Worm (Caenorhabditis elegans) whole organism, L3 larva: ENCODE measurements around the gene srj-6.

Experiments
- ZK546.5 ChIP-seq: sonication (generic microtip); optimal IDR thresholded peaks from 2 replicates; lab custom pipeline; 2017; ENCODE audit warnings: missing biosample characterization, missing genetic modification characterization
- aly-2 ChIP-seq: fragments of 150-350 bp; optimal IDR thresholded peaks from 2 replicates; lab custom pipeline; 2014; ENCODE audit warnings: missing biosample characterization, missing genetic modification characterization
- ceh-28 ChIP-seq: fragments of 150-350 bp; optimal IDR thresholded peaks from 2 replicates; lab custom pipeline; 2014; ENCODE audit warnings: missing biosample characterization, missing genetic modification reagents, missing genetic modification characterization
- ceh-82 ChIP-seq: fragments of 150-350 bp; optimal IDR thresholded peaks from 2 replicates; lab custom pipeline; 2014; ENCODE audit warnings: missing biosample characterization, missing genetic modification characterization
- ceh-9 ChIP-seq: sonication (generic microtip); optimal IDR thresholded peaks from 2 replicates; lab custom pipeline; 2018; ENCODE audit warnings: missing biosample characterization, missing genetic modification characterization
- daf-12 ChIP-seq: fragments of 150-350 bp; optimal IDR thresholded peaks from 2 replicates; lab custom pipeline; 2014; ENCODE audit warnings: missing biosample characterization, missing genetic modification reagents, missing genetic modification characterization
- egl-27 ChIP-seq: sonication (generic microtip); optimal IDR thresholded peaks from 4 replicates; lab custom pipeline; 2017; ENCODE audit warnings: missing biosample characterization, missing genetic modification reagents, missing genetic modification characterization
- elt-1 ChIP-seq: fragments of 150-350 bp; optimal IDR thresholded peaks from 2 replicates; lab custom pipeline; 2014; ENCODE audit warnings: missing biosample characterization, missing genetic modification characterization
- elt-2 ChIP-seq: sonication (generic microtip); optimal IDR thresholded peaks from 2 replicates; lab custom pipeline; 2016; ENCODE audit warnings: missing genetic modification reagents, mild to moderate bottlenecking, missing genetic modification characterization, missing compliant biosample characterization
- elt-3 ChIP-seq, 3 experiments: fragments of 150-350 bp in 1 of 3; sonication (generic microtip) in 2 of 3; optimal IDR thresholded peaks; 2 replicates in 2 of 3; 4 replicates in 1 of 3; lab custom pipeline; 2014 to 2017; ENCODE audit warnings: missing biosample characterization in 3 of 3, missing genetic modification characterization in 3 of 3
- fkh-2 ChIP-seq: fragments of 150-350 bp; optimal IDR thresholded peaks from 2 replicates; lab custom pipeline; 2014; ENCODE audit warnings: missing biosample characterization, missing genetic modification reagents, missing genetic modification characterization
- fos-1 ChIP-seq: fragments of 150-350 bp; optimal IDR thresholded peaks from 2 replicates; lab custom pipeline; 2014; ENCODE audit warnings: missing biosample characterization, missing genetic modification characterization
- hmg-11 ChIP-seq: sonication (generic microtip); optimal IDR thresholded peaks from 2 replicates; lab custom pipeline; 2016; ENCODE audit warnings: missing genetic modification characterization, missing compliant biosample characterization
- lin-15B ChIP-seq: fragments of 150-350 bp; optimal IDR thresholded peaks from 2 replicates; lab custom pipeline; 2014; ENCODE audit warnings: missing biosample characterization, missing genetic modification characterization
- lin-39 ChIP-seq: fragments of 150-350 bp; optimal IDR thresholded peaks from 2 replicates; lab custom pipeline; 2018; ENCODE audit warnings: missing biosample characterization, missing genetic modification reagents, missing genetic modification characterization
- lsy-12 ChIP-seq: sonication (generic microtip); optimal IDR thresholded peaks from 2 replicates; lab custom pipeline; 2016; ENCODE audit warnings: mild to moderate bottlenecking, missing genetic modification characterization, missing compliant biosample characterization
- mdl-1 ChIP-seq: fragments of 150-350 bp; optimal IDR thresholded peaks from 2 replicates; lab custom pipeline; 2014; ENCODE audit warnings: missing biosample characterization, missing genetic modification characterization
- mml-1 ChIP-seq: fragments of 150-350 bp; sonication (generic microtip); optimal IDR thresholded peaks from 3 replicates; lab custom pipeline; 2014; ENCODE audit warnings: missing biosample characterization, missing genetic modification characterization
- nhr-11 ChIP-seq: fragments of 150-350 bp; optimal IDR thresholded peaks from 2 replicates; lab custom pipeline; 2014; ENCODE audit warnings: missing biosample characterization, missing genetic modification characterization
- nhr-12 ChIP-seq: fragments of 150-350 bp; optimal IDR thresholded peaks from 2 replicates; lab custom pipeline; 2014; ENCODE audit warnings: missing biosample characterization, missing genetic modification characterization
- nhr-23 ChIP-seq: fragments of 150-350 bp; optimal IDR thresholded peaks from 2 replicates; lab custom pipeline; 2014; ENCODE audit warnings: missing biosample characterization, missing genetic modification reagents, missing genetic modification characterization
- nhr-237 ChIP-seq: fragments of 150-350 bp; optimal IDR thresholded peaks from 2 replicates; lab custom pipeline; 2014; ENCODE audit warnings: missing biosample characterization, missing genetic modification characterization
- nhr-25 ChIP-seq: sonication (generic microtip); optimal IDR thresholded peaks from 2 replicates; lab custom pipeline; 2017; ENCODE audit warnings: missing biosample characterization, missing genetic modification characterization
- nhr-28 ChIP-seq: fragments of 150-350 bp; optimal IDR thresholded peaks from 2 replicates; lab custom pipeline; 2014; ENCODE audit warnings: missing biosample characterization, missing genetic modification characterization
- nhr-43 ChIP-seq: sonication (generic microtip); optimal IDR thresholded peaks from 2 replicates; lab custom pipeline; 2016; ENCODE audit warnings: mild to moderate bottlenecking, missing genetic modification characterization, missing compliant biosample characterization; ENCODE audit not compliant: poor library complexity, severe bottlenecking
- nhr-67 ChIP-seq: fragments of 150-350 bp; optimal IDR thresholded peaks from 2 replicates; lab custom pipeline; 2014; ENCODE audit warnings: missing biosample characterization, missing genetic modification characterization
- nhr-76 ChIP-seq: fragments of 150-350 bp; sonication (generic microtip); optimal IDR thresholded peaks from 5 replicates; lab custom pipeline; 2014; ENCODE audit warnings: missing biosample characterization, missing genetic modification characterization
- pha-4 ChIP-seq: fragments of 150-350 bp; optimal IDR thresholded peaks from 2 replicates; lab custom pipeline; 2014; ENCODE audit warnings: missing biosample characterization, missing genetic modification reagents, missing genetic modification characterization
- pqm-1 ChIP-seq: fragments of 150-350 bp; optimal IDR thresholded peaks from 2 replicates; lab custom pipeline; 2017; ENCODE audit warnings: missing biosample characterization, missing genetic modification characterization, inconsistent platforms
- sea-2 ChIP-seq: fragments of 150-350 bp; sonication (generic microtip); optimal IDR thresholded peaks from 4 replicates; lab custom pipeline; 2014; ENCODE audit warnings: missing biosample characterization, missing genetic modification reagents, missing genetic modification characterization
- skn-1 ChIP-seq: fragments of 150-350 bp; optimal IDR thresholded peaks from 2 replicates; lab custom pipeline; 2014; ENCODE audit warnings: missing biosample characterization, missing genetic modification characterization
- snpc-4 ChIP-seq: fragments of 150-350 bp; optimal IDR thresholded peaks from 2 replicates; lab custom pipeline; 2014; ENCODE audit warnings: missing biosample characterization, missing genetic modification characterization
- tbx-2 ChIP-seq: sonication (generic microtip); optimal IDR thresholded peaks from 2 replicates; lab custom pipeline; 2016; ENCODE audit warnings: mild to moderate bottlenecking, missing genetic modification characterization, missing compliant biosample characterization
- unc-39 ChIP-seq: sonication (generic microtip); optimal IDR thresholded peaks from 4 replicates; lab custom pipeline; 2017; ENCODE audit warnings: missing biosample characterization, missing genetic modification characterization
- unc-62 ChIP-seq: fragments of 150-350 bp; sonication (generic microtip); optimal IDR thresholded peaks from 4 replicates; lab custom pipeline; 2014; ENCODE audit warnings: missing biosample characterization, missing genetic modification reagents, missing genetic modification characterization
- zag-1 ChIP-seq: fragments of 150-350 bp; optimal IDR thresholded peaks from 2 replicates; lab custom pipeline; 2014; ENCODE audit warnings: missing biosample characterization, missing genetic modification characterization
- ztf-11 ChIP-seq: fragments of 150-350 bp; optimal IDR thresholded peaks from 2 replicates; lab custom pipeline; 2014; ENCODE audit warnings: missing biosample characterization, missing genetic modification characterization
- ztf-4 ChIP-seq: fragments of 150-350 bp; optimal IDR thresholded peaks from 2 replicates; lab custom pipeline; 2014; ENCODE audit warnings: missing biosample characterization, missing genetic modification characterization

srj-6 gene

ce11 chrV:638328-638727, 16.0 kb downstream of the srj-6 start, which contains the start of gene srj-37:
Gene srj-37 (plus strand): TSS chrV:638628.
- no peak for TF ChIP-seq tbx-2
- no peak for TF ChIP-seq mml-1 (tag; lab: Kevin White, UChicago)
- TF ChIP-seq nhr-76 (tag; lab: Kevin White, UChicago): no peak
- no peak for TF ChIP-seq skn-1 (tag; lab: Kevin White, UChicago)
- no peak for TF ChIP-seq nhr-28
- no peak for TF ChIP-seq ceh-82
- no peak for TF ChIP-seq ceh-28
- no peak for TF ChIP-seq egl-27
- TF ChIP-seq nhr-12 (tag; lab: Kevin White, UChicago): no peak
- no peak for TF ChIP-seq zag-1 (tag; lab: Kevin White, UChicago)
- no peak for TF ChIP-seq ZK546.5 (tag; lab: Kevin White, UChicago)
- no peak for TF ChIP-seq fos-1 (tag; lab: Kevin White, UChicago)
- TF ChIP-seq lin-39 (tag; lab: Kevin White, UChicago): no peak
- no peak for TF ChIP-seq daf-12 (tag; lab: Kevin White, UChicago)
- TF ChIP-seq nhr-25: no peak
- no peak for TF ChIP-seq ztf-4
- TF ChIP-seq nhr-43 (tag; lab: Kevin White, UChicago): no peak
- no peak for TF ChIP-seq aly-2
- TF ChIP-seq unc-39 (tag; lab: Kevin White, UChicago): no peak

- no peak for TF ChIP-seq nhr-23 (tag; lab: Kevin White, UChicago)
- TF ChIP-seq aly-2: no peak
- TF ChIP-seq sea-2 (GFP tag; lab: Kevin White, UChicago): no peak
- no peak for TF ChIP-seq unc-62
- TF ChIP-seq ceh-82: no peak
- TF ChIP-seq ceh-9: no peak
- no peak for TF ChIP-seq nhr-11 (tag; lab: Kevin White, UChicago)
- no peak for TF ChIP-seq snpc-4
- no peak for TF ChIP-seq hmg-11
- TF ChIP-seq nhr-25: no peak
- TF ChIP-seq, all 47 proteins: peak for 0
Observed at ce11 chrV:636281-636680, 18.0 kb downstream of the srj-6 start, which contains the start of gene pals-31. Gene pals-31 (plus strand): TSS chrV:636581.

ce11 chrV:635630-636029, 18.7 kb downstream of the srj-6 start:
- TF ChIP-seq unc-39 (tag; lab: Kevin White, UChicago) (no peak), elt-3 (tag; optimal IDR thresholded peaks at IDR 0.05; lab: Kevin White, UChicago) (no peak), pha-4 (tag; lab: Kevin White, UChicago) (peak; percentile 52), snpc-4 (peak; percentile 89), pqm-1 (peak; percentile 51), nhr-23 (tag; lab: Kevin White, UChicago) (peak; percentile 40), nhr-25 (peak; percentile 35), elt-2 (tag; lab: Kevin White, UChicago) (peak; percentile 51), skn-1 (tag; lab: Kevin White, UChicago) (no peak)
- TF ChIP-seq, all 47 proteins: peak for 6

ce11 chrV:634855-635254, 19.4 kb downstream of the srj-6 start, which contains the start of gene F48G7.10:
Gene F48G7.10 (minus strand): TSS chrV:634955.
- TF ChIP-seq nhr-12 (tag; lab: Kevin White, UChicago) (no peak), ztf-11 (no peak), mdl-1 (no peak), nhr-237 (tag; lab: Kevin White, UChicago) (no peak), nhr-28 (no peak), elt-1 (tag; lab: Kevin White, UChicago) (no peak), nhr-67 (tag; lab: Kevin White, UChicago) (no peak), nhr-25 (no peak), fos-1 (tag; lab: Kevin White, UChicago) (no peak), ceh-82 (no peak), lsy-12 (tag; lab: Kevin White, UChicago) (no peak), pqm-1 (no peak)

- peak; percentile 10 for TF ChIP-seq pqm-1
- TF ChIP-seq ceh-82: no peak
- TF ChIP-seq aly-2: no peak
- peak; percentile 59 for TF ChIP-seq pha-4 (tag; lab: Kevin White, UChicago)
- TF ChIP-seq elt-2 (tag; lab: Kevin White, UChicago): peak; percentile 25
- no peak for TF ChIP-seq unc-62
- TF ChIP-seq lin-15B: no peak
- TF ChIP-seq snpc-4: peak; percentile 8
- TF ChIP-seq hmg-11: no peak
- TF ChIP-seq fkh-2 (tag; lab: Kevin White, UChicago): no peak
Observed at ce11 chrV:631832-632231, 22.5 kb downstream of the srj-6 start.
